Worm (Caenorhabditis elegans) whole organism, L2 larva: ENCODE measurements around the gene dyc-1.

ENCODE experiments used
- F13H6.1 ChIP-seq: sonication (generic microtip); optimal IDR thresholded peaks from 2 replicates; lab custom pipeline; 2016; ENCODE audit warnings: missing genetic modification characterization, missing compliant biosample characterization
- R02D3.7 ChIP-seq: fragments of 150-350 bp; optimal IDR thresholded peaks from 2 replicates; lab custom pipeline; 2014; ENCODE audit warnings: missing biosample characterization, missing genetic modification characterization
- ZK546.5 ChIP-seq: sonication (generic microtip); optimal IDR thresholded peaks from 2 replicates; lab custom pipeline; 2017; ENCODE audit warnings: missing biosample characterization, missing genetic modification characterization
- alr-1 ChIP-seq: fragments of 150-350 bp; optimal IDR thresholded peaks from 2 replicates; lab custom pipeline; 2014; ENCODE audit warnings: missing biosample characterization, missing genetic modification characterization
- aly-2 ChIP-seq: fragments of 150-350 bp; optimal IDR thresholded peaks from 2 replicates; lab custom pipeline; 2014; ENCODE audit warnings: missing biosample characterization, missing genetic modification characterization
- blmp-1 ChIP-seq: sonication (generic microtip); optimal IDR thresholded peaks from 2 replicates; lab custom pipeline; 2017; ENCODE audit warnings: missing genetic modification characterization, mild to moderate bottlenecking, missing compliant biosample characterization, antibody characterized with exemption, moderate library complexity; ENCODE audit not compliant: insufficient read depth
- ceh-16 ChIP-seq: fragments of 150-350 bp; optimal IDR thresholded peaks from 2 replicates; lab custom pipeline; 2014; ENCODE audit warnings: missing biosample characterization, missing genetic modification characterization
- ceh-82 ChIP-seq: fragments of 150-350 bp; optimal IDR thresholded peaks from 2 replicates; lab custom pipeline; 2014; ENCODE audit warnings: missing biosample characterization, missing genetic modification characterization
- crh-2 ChIP-seq: sonication (generic microtip); optimal IDR thresholded peaks from 2 replicates; lab custom pipeline; 2017; ENCODE audit warnings: missing biosample characterization, missing genetic modification characterization
- dmd-4 ChIP-seq: sonication (generic microtip); optimal IDR thresholded peaks from 2 replicates; lab custom pipeline; 2017; ENCODE audit warnings: missing biosample characterization, missing genetic modification characterization
- egl-27 ChIP-seq: sonication (generic microtip); optimal IDR thresholded peaks from 3 replicates; lab custom pipeline; 2017; ENCODE audit warnings: missing biosample characterization, missing genetic modification reagents, missing genetic modification characterization
- elt-1 ChIP-seq: fragments of 150-350 bp; optimal IDR thresholded peaks from 2 replicates; lab custom pipeline; 2014; ENCODE audit warnings: missing biosample characterization, missing genetic modification characterization
- elt-3 ChIP-seq: sonication (generic microtip); optimal IDR thresholded peaks from 2 replicates; lab custom pipeline; 2017; ENCODE audit warnings: missing biosample characterization, missing genetic modification characterization
- lin-13 ChIP-seq: fragments of 150-350 bp; optimal IDR thresholded peaks from 2 replicates; lab custom pipeline; 2014; ENCODE audit warnings: missing biosample characterization, missing genetic modification reagents, missing genetic modification characterization
- mab-5 ChIP-seq: fragments of 150-350 bp; optimal IDR thresholded peaks from 2 replicates; lab custom pipeline; 2014; ENCODE audit warnings: missing biosample characterization, missing genetic modification characterization
- nhr-10 ChIP-seq: sonication (generic microtip); optimal IDR thresholded peaks from 2 replicates; lab custom pipeline; 2017; ENCODE audit warnings: missing biosample characterization, missing genetic modification characterization
- nhr-11 ChIP-seq: fragments of 150-350 bp; optimal IDR thresholded peaks from 2 replicates; lab custom pipeline; 2014; ENCODE audit warnings: missing biosample characterization, missing genetic modification characterization
- nhr-12 ChIP-seq: fragments of 150-350 bp; optimal IDR thresholded peaks from 2 replicates; lab custom pipeline; 2014; ENCODE audit warnings: missing biosample characterization, missing genetic modification characterization
- nhr-21 ChIP-seq: fragments of 150-350 bp; optimal IDR thresholded peaks from 2 replicates; lab custom pipeline; 2014; ENCODE audit warnings: missing biosample characterization, missing genetic modification characterization
- nhr-23 ChIP-seq: fragments of 150-350 bp; optimal IDR thresholded peaks from 2 replicates; lab custom pipeline; 2014; ENCODE audit warnings: missing biosample characterization, missing genetic modification reagents, missing genetic modification characterization
- sem-4 ChIP-seq: fragments of 150-350 bp; optimal IDR thresholded peaks from 2 replicates; lab custom pipeline; 2014; ENCODE audit warnings: missing biosample characterization, missing genetic modification reagents, missing genetic modification characterization
- unc-55 ChIP-seq: fragments of 150-350 bp; sonication (generic microtip); optimal IDR thresholded peaks from 3 replicates; lab custom pipeline; 2014; ENCODE audit warnings: missing biosample characterization, missing genetic modification reagents, missing genetic modification characterization
- zag-1 ChIP-seq: fragments of 150-350 bp; optimal IDR thresholded peaks from 2 replicates; lab custom pipeline; 2014; ENCODE audit warnings: missing biosample characterization, missing genetic modification characterization
- ztf-1 ChIP-seq: fragments of 200-800 bp; sonication (Bioruptor generic); conservative IDR thresholded peaks from 2 replicates; pipeline ENCODE4 v1.3.6; 2022; ENCODE audit warnings: missing genetic modification characterization, missing compliant biosample characterization

Gene dyc-1

DNA sequence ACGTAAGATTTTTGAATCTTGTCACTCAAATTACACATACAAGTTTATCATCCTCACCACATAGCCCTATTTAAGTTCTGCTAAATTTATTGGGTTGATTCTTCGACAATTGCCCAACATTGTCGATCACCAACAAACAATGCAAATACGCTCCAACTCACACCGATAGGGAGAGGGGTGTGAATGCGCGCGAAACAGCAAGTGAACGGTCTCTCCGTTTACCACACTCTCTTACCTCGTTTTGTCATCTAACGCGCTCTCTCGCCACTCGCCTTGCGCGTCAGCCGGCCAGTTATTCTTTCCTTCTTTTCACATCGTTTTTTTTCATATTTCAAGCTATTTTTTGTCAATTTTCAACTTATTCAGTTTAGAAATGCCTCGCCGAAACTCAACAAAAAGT, 52.7 kb downstream of the dyc-1 start, which contains the start of gene F16B12.6 (continued):
- TF ChIP-seq blmp-1 (no peak), lin-13 (GFP tag; lab: Kevin White, UChicago) (peak; percentile 85), F13H6.1 (tag; lab: Kevin White, UChicago) (peak; percentile 70), dmd-4 (tag; lab: Kevin White, UChicago) (no peak), aly-2 (tag; lab: Kevin White, UChicago) (no peak)

DNA sequence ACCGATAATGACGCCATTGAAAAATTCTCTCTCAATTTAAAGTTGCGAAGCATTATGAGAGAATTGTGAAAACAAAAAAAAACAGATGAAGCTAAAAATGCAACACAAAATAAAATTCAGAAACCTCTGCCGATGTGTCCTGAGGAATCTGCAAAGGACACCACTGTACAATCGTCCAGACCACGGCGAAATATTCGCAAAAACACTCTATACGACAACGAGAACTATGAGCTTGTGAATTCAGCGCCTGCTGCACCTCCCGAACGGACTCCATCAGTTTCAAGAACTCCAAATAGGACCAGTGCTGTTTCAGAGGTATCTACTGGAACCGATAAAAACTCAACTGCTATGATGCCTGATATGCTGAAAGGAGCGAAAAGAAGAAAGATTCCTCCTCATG, 53.1 kb downstream of the dyc-1 start:
- no peak for TF ChIP-seq nhr-21 (tag; lab: Kevin White, UChicago)
- no peak for TF ChIP-seq egl-27 (tag; lab: Kevin White, UChicago)
- TF ChIP-seq nhr-10 (tag; lab: Kevin White, UChicago): no peak
- TF ChIP-seq aly-2 (tag; lab: Kevin White, UChicago): no peak
- TF ChIP-seq ceh-82 (tag; lab: Kevin White, UChicago): no peak
- TF ChIP-seq elt-3 (tag; lab: Kevin White, UChicago): no peak
- TF ChIP-seq, all 48 proteins: peak for 0

DNA sequence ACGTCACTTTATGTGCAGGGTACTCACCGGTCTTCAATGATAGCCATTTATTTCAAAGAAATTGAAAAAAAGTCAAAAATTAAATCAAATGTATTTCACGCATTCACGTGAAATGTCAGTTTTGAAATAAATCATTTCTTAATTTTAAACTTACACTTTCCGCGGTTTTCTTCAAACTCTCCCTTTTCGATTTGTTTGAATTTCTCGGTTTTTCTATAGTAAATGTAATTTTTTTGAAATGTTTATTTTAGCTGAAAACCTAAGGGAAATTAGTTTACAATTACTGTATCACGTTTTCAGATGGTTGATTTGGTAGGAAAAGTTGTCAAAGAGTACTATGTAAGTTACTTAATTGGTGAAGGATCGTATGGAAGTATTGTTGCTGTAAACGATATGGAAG, 58.9 kb downstream of the dyc-1 start, which contains the start of gene F16B12.7:
Gene F16B12.7, plus strand, starts transcription at position 301 of the 400 bp plus-strand sequence.
- TF ChIP-seq nhr-10 (tag; lab: Kevin White, UChicago): no peak
- no peak for TF ChIP-seq nhr-23 (tag; lab: Kevin White, UChicago)
- no peak for TF ChIP-seq elt-1
- TF ChIP-seq nhr-11 (tag; lab: Kevin White, UChicago): no peak
- TF ChIP-seq crh-2 (tag; lab: Kevin White, UChicago): no peak
- no peak for TF ChIP-seq alr-1
- TF ChIP-seq unc-55 (GFP tag; lab: Kevin White, UChicago): no peak
- TF ChIP-seq mab-5 (tag; lab: Kevin White, UChicago): no peak
- TF ChIP-seq ceh-16 (tag; lab: Kevin White, UChicago): no peak
- TF ChIP-seq ceh-82 (tag; lab: Kevin White, UChicago): no peak
- TF ChIP-seq sem-4 (tag; lab: Kevin White, UChicago): no peak
- no peak for TF ChIP-seq aly-2 (tag; lab: Kevin White, UChicago)
- TF ChIP-seq egl-27 (tag; lab: Kevin White, UChicago): no peak
- TF ChIP-seq R02D3.7 (tag; lab: Kevin White, UChicago): no peak
- no peak for TF ChIP-seq nhr-12
- TF ChIP-seq ZK546.5: no peak

DNA sequence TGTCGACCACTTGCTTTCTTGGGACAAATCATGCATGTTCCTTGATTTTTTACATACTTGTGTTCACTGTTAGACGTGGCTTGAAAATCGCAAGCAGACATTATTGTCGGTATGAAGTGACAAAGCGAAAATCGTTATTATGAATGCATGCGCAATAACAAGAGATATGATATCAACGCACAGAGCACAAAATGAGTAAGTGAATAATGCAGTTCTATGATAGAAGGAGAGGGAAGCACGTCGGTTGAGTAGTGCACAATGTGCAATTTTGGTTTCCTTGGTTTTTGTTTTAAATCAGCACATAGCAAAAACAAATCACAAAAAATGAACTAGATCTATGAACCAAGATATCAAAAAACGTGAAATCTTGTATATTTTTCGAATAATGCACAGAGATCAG, 64.0 kb downstream of the dyc-1 start, which contains the start of gene nhr-281:
Gene nhr-281, minus strand, starts transcription at position 101 of the 400 bp plus-strand sequence.
- TF ChIP-seq unc-55 (GFP tag; lab: Kevin White, UChicago) (no peak), ztf-1 (GFP tag; lab: Robert Waterston, UW) (no peak), zag-1 (tag; lab: Kevin White, UChicago) (no peak), mab-5 (tag; lab: Kevin White, UChicago) (no peak)
